Fruit fly (Drosophila melanogaster) whole organism, embryonic: Measurements from ENCODE around the gene CG43095.

Source experiments
- B-H1 ChIP-seq: fragments of 200-800 bp; sonication (Bioruptor generic); IDR thresholded peaks from 3 replicates; pipeline ENCODE4 v1.3.6; 2022; ENCODE audit warnings: missing biosample characterization, missing genetic modification characterization
- Bdp1 ChIP-seq: fragments of 200-800 bp; sonication (Bioruptor generic); optimal IDR thresholded peaks from 3 replicates; lab custom pipeline; 2016; ENCODE audit warnings: missing biosample characterization, missing genetic modification characterization
- CG10321 ChIP-seq: fragments of 200-800 bp; sonication (Bioruptor generic); IDR thresholded peaks from 2 replicates; pipeline ENCODE4 v1.3.6; 2022; ENCODE audit warnings: missing biosample characterization, missing genetic modification characterization
- CG10979 ChIP-seq: fragments of 200-800 bp; sonication (Bioruptor generic); optimal IDR thresholded peaks from 2 replicates; lab custom pipeline; 2018; ENCODE audit warnings: missing biosample characterization, mild to moderate bottlenecking, missing genetic modification characterization, moderate library complexity
- CG11247 ChIP-seq: fragments of 200-800 bp; sonication (Bioruptor generic); IDR thresholded peaks from 2 replicates; pipeline ENCODE4 v1.3.6; 2022; ENCODE audit warnings: missing biosample characterization, missing genetic modification characterization
- CG14050 ChIP-seq: fragments of 200-800 bp; sonication (Bioruptor generic); IDR thresholded peaks from 3 replicates; pipeline ENCODE4 v1.3.6; 2022; ENCODE audit warnings: missing biosample characterization, missing genetic modification characterization
- CG15696 ChIP-seq: fragments of 200-800 bp; sonication (Bioruptor generic); optimal IDR thresholded peaks from 2 replicates; lab custom pipeline; 2019; ENCODE audit warnings: missing biosample characterization, mild to moderate bottlenecking, missing genetic modification characterization, moderate library complexity
- CG16779 ChIP-seq: fragments of 200-800 bp; sonication (Bioruptor generic); IDR thresholded peaks from 2 replicates; pipeline ENCODE4 v1.3.6; 2022; ENCODE audit warnings: missing biosample characterization, missing genetic modification characterization
- CG16815 ChIP-seq: fragments of 200-800 bp; sonication (Bioruptor generic); optimal IDR thresholded peaks from 3 replicates; lab custom pipeline; 2017; ENCODE audit warnings: missing biosample characterization, mild to moderate bottlenecking, missing genetic modification characterization
- CG17361 ChIP-seq: fragments of 200-800 bp; sonication (Bioruptor generic); IDR thresholded peaks from 3 replicates; pipeline ENCODE4 v1.3.6; 2022; ENCODE audit warnings: missing biosample characterization, missing genetic modification characterization
- CG2875 ChIP-seq: fragments of 200-800 bp; sonication (Bioruptor generic); optimal IDR thresholded peaks from 2 replicates; lab custom pipeline; 2017; ENCODE audit warnings: missing biosample characterization, mild to moderate bottlenecking, missing genetic modification characterization, missing genetic modification reagents
- CG30020 ChIP-seq: fragments of 200-800 bp; optimal IDR thresholded peaks from 2 replicates; lab custom pipeline; 2019; ENCODE audit warnings: missing biosample characterization, mild to moderate bottlenecking, missing genetic modification characterization, moderate library complexity
- CG4424 ChIP-seq: fragments of 200-800 bp; sonication (Bioruptor generic); optimal IDR thresholded peaks from 3 replicates; lab custom pipeline; 2016; ENCODE audit warnings: missing biosample characterization, missing genetic modification characterization
- CG9215 ChIP-seq: fragments of 200-800 bp; sonication (Bioruptor generic); IDR thresholded peaks from 2 replicates; pipeline ENCODE4 v1.3.6; 2022; ENCODE audit warnings: missing biosample characterization, missing genetic modification characterization
- Camta ChIP-seq: fragments of 200-800 bp; sonication (Bioruptor generic); optimal IDR thresholded peaks from 2 replicates; lab custom pipeline; 2016; ENCODE audit warnings: missing biosample characterization, missing genetic modification characterization
- D19B ChIP-seq: fragments of 200-800 bp; sonication (Bioruptor generic); optimal IDR thresholded peaks from 2 replicates; lab custom pipeline; 2017; ENCODE audit warnings: missing biosample characterization, mild to moderate bottlenecking, missing genetic modification characterization
- Dip2 ChIP-seq: fragments of 200-800 bp; sonication (Bioruptor generic); IDR thresholded peaks from 2 replicates; pipeline ENCODE4 v1.3.6; 2022; ENCODE audit warnings: missing biosample characterization, missing genetic modification characterization
- H15 ChIP-seq: fragments of 200-800 bp; sonication (Bioruptor generic); IDR thresholded peaks from 3 replicates; pipeline ENCODE4 v1.3.6; 2022; ENCODE audit warnings: missing biosample characterization, missing genetic modification characterization
- HHEX ChIP-seq: fragments of 200-800 bp; sonication (Bioruptor generic); optimal IDR thresholded peaks from 3 replicates; lab custom pipeline; 2017; ENCODE audit warnings: missing biosample characterization, mild to moderate bottlenecking, missing genetic modification characterization, missing genetic modification reagents
- Hey ChIP-seq: fragments of 200-800 bp; sonication (Bioruptor generic); optimal IDR thresholded peaks from 3 replicates; lab custom pipeline; 2018; ENCODE audit warnings: missing biosample characterization, mild to moderate bottlenecking, missing genetic modification characterization
- HmgD ChIP-seq: fragments of 200-800 bp; sonication (Bioruptor generic); optimal IDR thresholded peaks from 3 replicates; lab custom pipeline; 2016; ENCODE audit warnings: missing biosample characterization, missing genetic modification characterization
- Hmx ChIP-seq: fragments of 200-800 bp; sonication (Bioruptor generic); optimal IDR thresholded peaks from 2 replicates; lab custom pipeline; 2016; ENCODE audit warnings: missing biosample characterization, missing genetic modification characterization
- MESR4 ChIP-seq: fragments of 200-800 bp; sonication (Bioruptor generic); optimal IDR thresholded peaks from 2 replicates; lab custom pipeline; 2018; ENCODE audit warnings: missing biosample characterization, mild to moderate bottlenecking, missing genetic modification characterization, moderate library complexity
- Sox100B ChIP-seq: fragments of 200-800 bp; sonication (Bioruptor generic); optimal IDR thresholded peaks from 3 replicates; lab custom pipeline; 2018; ENCODE audit warnings: missing biosample characterization, mild to moderate bottlenecking, missing genetic modification characterization
- Tbp ChIP-seq: fragments of >200 bp; optimal IDR thresholded peaks from 2 replicates; lab custom pipeline; 2018; ENCODE audit warnings: missing biosample characterization, missing genetic modification characterization
- Vsx1 ChIP-seq: fragments of 200-800 bp; sonication (Bioruptor generic); optimal IDR thresholded peaks from 2 replicates; lab custom pipeline; 2017; ENCODE audit warnings: missing biosample characterization, mild to moderate bottlenecking, missing genetic modification characterization, missing genetic modification reagents
- YL-1 ChIP-seq: fragments of 200-800 bp; sonication (Bioruptor generic); optimal IDR thresholded peaks from 3 replicates; lab custom pipeline; 2017; ENCODE audit warnings: missing biosample characterization, mild to moderate bottlenecking, missing genetic modification characterization
- bigmax ChIP-seq: fragments of 200-800 bp; sonication (Bioruptor generic); optimal IDR thresholded peaks from 2 replicates; lab custom pipeline; 2018; ENCODE audit warnings: missing biosample characterization, mild to moderate bottlenecking, missing genetic modification characterization
- bowl ChIP-seq: fragments of 200-800 bp; sonication (Bioruptor generic); IDR thresholded peaks from 2 replicates; pipeline ENCODE4 v1.3.6; 2022; ENCODE audit warnings: missing biosample characterization, missing genetic modification characterization
- danr ChIP-seq: fragments of 200-800 bp; sonication (Bioruptor generic); IDR thresholded peaks from 2 replicates; pipeline ENCODE4 v1.3.6; 2022; ENCODE audit warnings: missing biosample characterization, missing genetic modification characterization
- dati ChIP-seq: fragments of 200-800 bp; sonication (Bioruptor generic); IDR thresholded peaks from 2 replicates; pipeline ENCODE4 v1.3.6; 2022; ENCODE audit warnings: missing biosample characterization, missing genetic modification characterization
- disco-r ChIP-seq: fragments of 200-800 bp; sonication (Bioruptor generic); optimal IDR thresholded peaks from 2 replicates; lab custom pipeline; 2016; ENCODE audit warnings: missing biosample characterization, missing genetic modification characterization
- dm ChIP-seq: fragments of 200-800 bp; sonication (Bioruptor generic); optimal IDR thresholded peaks from 3 replicates; lab custom pipeline; 2016; ENCODE audit warnings: missing biosample characterization, missing genetic modification characterization
- dpn ChIP-seq, 2 experiments: fragments of 200-800 bp; sonication (Bioruptor generic); optimal IDR thresholded peaks; 3 replicates each; lab custom pipeline; 2016; ENCODE audit warnings: missing biosample characterization in 2 of 2, missing genetic modification characterization in 2 of 2
- ems ChIP-seq: fragments of 200-800 bp; sonication (Bioruptor generic); optimal IDR thresholded peaks from 3 replicates; lab custom pipeline; 2016; ENCODE audit warnings: missing biosample characterization, missing genetic modification characterization
- exex ChIP-seq: fragments of 200-800 bp; sonication (Bioruptor generic); optimal IDR thresholded peaks from 4 replicates; lab custom pipeline; 2018; ENCODE audit warnings: missing biosample characterization, mild to moderate bottlenecking, missing genetic modification characterization, moderate library complexity
- gro ChIP-seq: fragments of 200-800 bp; sonication (Bioruptor generic); optimal IDR thresholded peaks from 2 replicates; lab custom pipeline; 2016; ENCODE audit warnings: missing biosample characterization, missing genetic modification characterization
- gt ChIP-seq: fragments of 200-800 bp; sonication (Bioruptor generic); IDR thresholded peaks from 2 replicates; pipeline ENCODE4 v1.3.6; 2022; ENCODE audit warnings: missing biosample characterization, missing genetic modification characterization
- kah ChIP-seq: fragments of 200-800 bp; sonication (Bioruptor generic); optimal IDR thresholded peaks from 2 replicates; lab custom pipeline; 2018; ENCODE audit warnings: missing biosample characterization, mild to moderate bottlenecking, missing genetic modification characterization
- knrl ChIP-seq: fragments of 200-800 bp; sonication (Bioruptor generic); IDR thresholded peaks from 3 replicates; pipeline ENCODE4 v1.3.6; 2022; ENCODE audit warnings: missing biosample characterization, missing genetic modification characterization; ENCODE audit not compliant: partially characterized antibody
- nerfin-2 ChIP-seq: fragments of 200-800 bp; sonication (Bioruptor generic); IDR thresholded peaks from 2 replicates; pipeline ENCODE4 v1.3.6; 2022; ENCODE audit warnings: missing biosample characterization, missing genetic modification characterization; ENCODE audit not compliant: partially characterized antibody
- onecut ChIP-seq: fragments of 200-800 bp; sonication (Bioruptor generic); IDR thresholded peaks from 2 replicates; pipeline ENCODE4 v1.3.6; 2022; ENCODE audit warnings: missing biosample characterization, missing genetic modification characterization
- pita ChIP-seq: fragments of 200-800 bp; sonication (Bioruptor generic); optimal IDR thresholded peaks from 2 replicates; lab custom pipeline; 2017; ENCODE audit warnings: missing biosample characterization, mild to moderate bottlenecking, missing genetic modification characterization
- row ChIP-seq: fragments of 200-800 bp; sonication (Bioruptor generic); IDR thresholded peaks from 3 replicates; pipeline ENCODE4 v1.3.6; 2022; ENCODE audit warnings: missing biosample characterization, missing genetic modification characterization
- scrt ChIP-seq: fragments of 200-800 bp; sonication (Bioruptor generic); optimal IDR thresholded peaks from 2 replicates; lab custom pipeline; 2018; ENCODE audit warnings: missing biosample characterization, mild to moderate bottlenecking, missing genetic modification characterization, moderate library complexity
- sd ChIP-seq: fragments of 200-800 bp; sonication (Bioruptor generic); optimal IDR thresholded peaks from 3 replicates; lab custom pipeline; 2018; ENCODE audit warnings: missing biosample characterization, mild to moderate bottlenecking, missing genetic modification characterization, moderate library complexity
- shn ChIP-seq: fragments of 200-800 bp; sonication (Bioruptor generic); optimal IDR thresholded peaks from 3 replicates; lab custom pipeline; 2016; ENCODE audit warnings: missing biosample characterization, missing genetic modification characterization
- sisA ChIP-seq: fragments of 200-800 bp; sonication (Bioruptor generic); IDR thresholded peaks from 2 replicates; pipeline ENCODE4 v1.3.6; 2022; ENCODE audit warnings: missing biosample characterization, missing genetic modification characterization
- tgo ChIP-seq: fragments of 200-800 bp; sonication (Bioruptor generic); IDR thresholded peaks from 3 replicates; pipeline ENCODE4 v1.3.6; 2022; ENCODE audit warnings: missing biosample characterization, missing genetic modification characterization
- trem ChIP-seq: fragments of 200-800 bp; optimal IDR thresholded peaks from 3 replicates; lab custom pipeline; 2019; ENCODE audit warnings: missing biosample characterization, mild to moderate bottlenecking, missing genetic modification characterization, moderate library complexity
- ttk ChIP-seq: fragments of 200-800 bp; sonication (Bioruptor generic); IDR thresholded peaks from 2 replicates; pipeline ENCODE4 v2.1.2; 2022; ENCODE audit warnings: missing biosample characterization, missing genetic modification characterization
- twi ChIP-seq: fragments of 200-800 bp; optimal IDR thresholded peaks from 2 replicates; lab custom pipeline; 2019; ENCODE audit warnings: missing biosample characterization, mild to moderate bottlenecking, missing genetic modification characterization, moderate library complexity
- zfh1 ChIP-seq: fragments of 200-800 bp; sonication (Bioruptor generic); IDR thresholded peaks from 3 replicates; pipeline ENCODE4 v1.3.6; 2022; ENCODE audit warnings: missing biosample characterization, missing genetic modification characterization

The CG43095 gene

dm6 chr3R:22727857-22728256, 43.7 kb downstream of the CG43095 start (continued):
- TF ChIP-seq zfh1 (GFP tag; lab: Robert Waterston, UW) (peak; percentile 33; the same call in 1 of the 3 replicates), sd (peak; percentile 17), pita (GFP tag; lab: Kevin White, UChicago) (no peak), gro (GFP tag; lab: Kevin White, UChicago) (no peak), CG15696 (tag; lab: Kevin White, UChicago) (no peak), nerfin-2 (no peak), Camta (GFP tag; lab: Kevin White, UChicago) (no peak), CG4424 (GFP tag; lab: Kevin White, UChicago) (no peak), H15 (GFP tag; lab: Robert Waterston, UW) (no peak), trem (no peak), Hey (tag; lab: Kevin White, UChicago) (no peak), CG14050 (GFP tag; lab: Robert Waterston, UW) (no peak), D19B (GFP tag; lab: Kevin White, UChicago) (no peak), CG9215 (GFP tag; lab: Robert Waterston, UW) (no peak), exex (tag; lab: Kevin White, UChicago) (no peak), tgo (GFP tag; lab: Robert Waterston, UW) (peak; percentile 46; the same call in 1 of the 3 replicates), YL-1 (no peak), sisA (GFP tag; lab: Robert Waterston, UW) (no peak), Tbp (GFP tag; lab: Kevin White, UChicago) (no peak), danr (GFP tag; lab: Robert Waterston, UW) (no peak), Vsx1 (no peak), CG30020 (no peak), onecut (GFP tag; lab: Robert Waterston, UW) (no peak), CG16779 (GFP tag; lab: Robert Waterston, UW) (no peak), Bdp1 (GFP tag; lab: Kevin White, UChicago) (no peak), CG16815 (no peak), CG11247 (GFP tag; lab: Robert Waterston, UW) (0 out of 2 replicates have a peak, but pooled peaks have one; percentile 27), ttk (GFP tag; lab: Robert Waterston, UW) (peak; percentile 45; the same call in 1 of the 2 replicates), Sox100B (GFP tag; lab: Kevin White, UChicago) (no peak), bigmax (GFP tag; lab: Kevin White, UChicago) (no peak), HHEX (no peak), CG2875 (GFP tag; lab: Kevin White, UChicago) (no peak), CG17361 (GFP tag; lab: Robert Waterston, UW) (no peak), row (0 out of 3 replicates have a peak, but pooled peaks have one; percentile 13), CG10979 (no peak), bowl (GFP tag; lab: Robert Waterston, UW) (no peak), dati (GFP tag; lab: Robert Waterston, UW) (no peak), Hmx (no peak), twi (tag; lab: Kevin White, UChicago) (no peak), disco-r (GFP tag; lab: Kevin White, UChicago) (no peak), dm (GFP tag; lab: Kevin White, UChicago) (no peak), knrl (GFP tag; lab: Robert Waterston, UW) (no peak), B-H1 (no peak), gt (no peak), Dip2 (GFP tag; lab: Robert Waterston, UW) (no peak), MESR4 (GFP tag; lab: Kevin White, UChicago) (no peak), HmgD (GFP tag; lab: Kevin White, UChicago) (no peak), shn (GFP tag; lab: Kevin White, UChicago) (no peak), kah (GFP tag; lab: Kevin White, UChicago) (no peak), dpn (GFP tag; optimal IDR thresholded peaks at IDR 0.05; lab: Kevin White, UChicago) (no peak), ems (GFP tag; lab: Kevin White, UChicago) (no peak), CG10321 (GFP tag; lab: Robert Waterston, UW) (no peak), scrt (GFP tag; lab: Kevin White, UChicago) (no peak)
